Worm (Caenorhabditis elegans): Measurements from ENCODE around the gene enpl-1.

enpl-1 gene

ce11 chrIV:11082789-11083235 lies 36.3 kb upstream of the enpl-1 start (continued):
- TF ChIP-seq elt-2 (tag; optimal IDR thresholded peaks at IDR 0.05), result no peak
- no peak for TF ChIP-seq ahr-1 (tag; optimal IDR thresholded peaks at IDR 0.05)
- TF ChIP-seq K02D7.2 (tag; optimal IDR thresholded peaks at IDR 0.05), result no peak
- TF ChIP-seq ceh-30 (tag; optimal IDR thresholded peaks at IDR 0.05), result peak; percentile 79
- no peak for TF ChIP-seq T23F11.4 (GFP tag; optimal IDR thresholded peaks at IDR 0.05)
- TF ChIP-seq ceh-9 (tag; optimal IDR thresholded peaks at IDR 0.05), result no peak
- no peak for TF ChIP-seq K09A11.1 (tag; optimal IDR thresholded peaks at IDR 0.05; ENCODE audit: insufficient read depth)
- TF ChIP-seq hlh-6 (tag; optimal IDR thresholded peaks at IDR 0.05), result peak; percentile 27
- no peak for TF ChIP-seq lin-11 (tag; optimal IDR thresholded peaks at IDR 0.05)
- TF ChIP-seq F13H6.1 (tag; optimal IDR thresholded peaks at IDR 0.05), result peak; percentile 42
- no peak for TF ChIP-seq npax-4 (tag; optimal IDR thresholded peaks at IDR 0.05)
- no peak for TF ChIP-seq pha-2 (tag; optimal IDR thresholded peaks at IDR 0.05)
- no peak for TF ChIP-seq nhr-11 (tag; optimal IDR thresholded peaks at IDR 0.05)
- no peak for TF ChIP-seq fkh-10 (GFP tag; optimal IDR thresholded peaks at IDR 0.05)
- peak; percentile 94 for TF ChIP-seq ceh-18 (tag; optimal IDR thresholded peaks at IDR 0.05)
- TF ChIP-seq gmeb-2 (tag; optimal IDR thresholded peaks at IDR 0.05), result no peak
- TF ChIP-seq dmd-4 (tag; optimal IDR thresholded peaks at IDR 0.05; ENCODE audit: borderline replicate concordance), result no peak
- no peak for TF ChIP-seq sox-4 (tag; optimal IDR thresholded peaks at IDR 0.05)
- peak; percentile 43 for TF ChIP-seq sdc-2 (tag; optimal IDR thresholded peaks at IDR 0.05)
- TF ChIP-seq zip-5 (tag; optimal IDR thresholded peaks at IDR 0.05), result no peak
- peak; percentile 27 for TF ChIP-seq eyg-1 (tag; optimal IDR thresholded peaks at IDR 0.05)
- no peak for TF ChIP-seq nhr-232 (tag; optimal IDR thresholded peaks at IDR 0.05)
- TF ChIP-seq ceh-24 (tag; optimal IDR thresholded peaks at IDR 0.05), result no peak
- TF ChIP-seq unc-42 (tag; optimal IDR thresholded peaks at IDR 0.05), result peak; percentile 96
- no peak for TF ChIP-seq tbx-7 (tag; optimal IDR thresholded peaks at IDR 0.05)
- TF ChIP-seq dve-1 (tag; optimal IDR thresholded peaks at IDR 0.05), result peak; percentile 83
- TF ChIP-seq pax-1 (tag; optimal IDR thresholded peaks at IDR 0.05), result no peak
- TF ChIP-seq mec-3 (tag; optimal IDR thresholded peaks at IDR 0.05; ENCODE audit: borderline replicate concordance), result peak; percentile 18
- TF ChIP-seq ceh-31 (tag; optimal IDR thresholded peaks at IDR 0.05), result peak; percentile 94
- TF ChIP-seq rnt-1 (tag; optimal IDR thresholded peaks at IDR 0.05), result peak; percentile 84
- peak; percentile 94 for TF ChIP-seq tbx-2 (tag; optimal IDR thresholded peaks at IDR 0.05)
- TF ChIP-seq ceh-6 (GFP tag; optimal IDR thresholded peaks at IDR 0.05), result no peak
- TF ChIP-seq hlh-8 (tag; optimal IDR thresholded peaks at IDR 0.05), result peak; percentile 66
- TF ChIP-seq nfya-1 (tag; optimal IDR thresholded peaks at IDR 0.05), result peak; percentile 97
- TF ChIP-seq pag-3 (tag; optimal IDR thresholded peaks at IDR 0.05; ENCODE audit: borderline replicate concordance), result no peak
- peak; percentile 82 for TF ChIP-seq ceh-14 (tag; optimal IDR thresholded peaks at IDR 0.05)
- peak; percentile 85 for TF ChIP-seq unc-55 (GFP tag; optimal IDR thresholded peaks at IDR 0.05)
- TF ChIP-seq C08G9.2 (tag; optimal IDR thresholded peaks at IDR 0.05), result peak; percentile 40
- TF ChIP-seq ceh-19 (GFP tag; optimal IDR thresholded peaks at IDR 0.05), result peak; percentile 64
- TF ChIP-seq pqm-1 (tag; optimal IDR thresholded peaks at IDR 0.05), result peak; percentile 73
- TF ChIP-seq ceh-22 (tag; optimal IDR thresholded peaks at IDR 0.05), result peak; percentile 48
- TF ChIP-seq pat-9 (tag; optimal IDR thresholded peaks at IDR 0.05), result no peak
- TF ChIP-seq fax-1 (tag; optimal IDR thresholded peaks at IDR 0.05), result peak; percentile 45
- TF ChIP-seq ttx-3 (tag; optimal IDR thresholded peaks at IDR 0.05), result no peak
- peak; percentile 81 for TF ChIP-seq ceh-2 (tag; optimal IDR thresholded peaks at IDR 0.05)
- no peak for TF ChIP-seq ceh-45 (GFP tag; IDR thresholded peaks at IDR 0.05)

All from whole organism, late embryonic.